Worm (Caenorhabditis elegans): ENCODE results near the gene anat-1.
A peak's percentile ranks its signal among the peaks of the same experiment; 100 is the strongest.

ce11 chrIV:6792380-6793309 lies 22.0 kb downstream of the anat-1 start:
- TF ChIP-seq F39B2.1 (GFP tag; IDR thresholded peaks at IDR 0.05) (no peak), pha-4 (tag; optimal IDR thresholded peaks at IDR 0.05) (no peak), attf-3 (GFP tag; conservative IDR thresholded peaks at IDR 0.05) (no peak), snpc-4 (GFP tag; optimal IDR thresholded peaks at IDR 0.05) (peak; percentile 84), snpc-4 (tag; optimal IDR thresholded peaks at IDR 0.05) (peak; percentile 88 to 96 (median 94)), ama-1 (optimal IDR thresholded peaks at IDR 0.05) (no peak), ama-1 (GFP tag; optimal IDR thresholded peaks at IDR 0.05) (no peak), ceh-91 (GFP tag; IDR thresholded peaks at IDR 0.05) (no peak), xnd-1 (tag; optimal IDR thresholded peaks at IDR 0.05) (no peak), mel-28 (tag; optimal IDR thresholded peaks at IDR 0.05; ENCODE audit: borderline replicate concordance) (no peak), hlh-26 (GFP tag; conservative IDR thresholded peaks at IDR 0.05) (no peak), K11D2.4 (GFP tag; IDR thresholded peaks at IDR 0.05) (no peak), dpl-1 (GFP tag; optimal IDR thresholded peaks at IDR 0.05) (no peak), F57C9.4 (tag; optimal IDR thresholded peaks at IDR 0.05) (no peak)

All from whole organism, young adult.